Worm (Caenorhabditis elegans): ENCODE data around the gene dbt-1.

DNA sequence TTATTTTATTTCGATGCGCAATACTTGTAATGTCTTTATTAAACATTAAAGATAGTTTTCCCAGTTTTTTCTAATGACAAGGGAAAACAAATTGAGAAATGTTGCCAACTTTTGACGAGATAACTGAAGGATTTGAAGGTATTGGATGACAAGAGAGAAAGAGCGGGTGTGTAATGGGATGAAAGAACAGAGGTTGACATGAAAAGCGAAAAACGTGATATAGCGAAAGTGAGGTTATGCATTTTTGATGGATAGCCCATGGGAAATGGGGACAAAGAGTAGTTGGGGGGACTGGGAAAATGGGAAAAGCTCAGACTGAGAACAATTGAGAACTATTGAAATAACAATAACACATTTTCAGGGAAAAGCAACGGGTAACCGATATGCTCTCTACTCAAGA, 49.8 kb downstream of the dbt-1 start:
- no peak for TF ChIP-seq ama-1 (optimal IDR thresholded peaks at IDR 0.05)
- TF ChIP-seq pha-4 (tag; optimal IDR thresholded peaks at IDR 0.05): no peak
- TF ChIP-seq egl-5 (tag; optimal IDR thresholded peaks at IDR 0.05): no peak
- TF ChIP-seq eor-1 (tag; optimal IDR thresholded peaks at IDR 0.05): no peak
- no peak for TF ChIP-seq snpc-4 (tag; optimal IDR thresholded peaks at IDR 0.05)
- TF ChIP-seq egl-27 (tag; optimal IDR thresholded peaks at IDR 0.05): no peak
- TF ChIP-seq nhr-12 (tag; optimal IDR thresholded peaks at IDR 0.05): no peak
- no peak for TF ChIP-seq fos-1 (tag; optimal IDR thresholded peaks at IDR 0.05)
- no peak for TF ChIP-seq aly-2 (tag; optimal IDR thresholded peaks at IDR 0.05)
- no peak for TF ChIP-seq elt-1 (tag; optimal IDR thresholded peaks at IDR 0.05)
- no peak for TF ChIP-seq mdl-1 (tag; optimal IDR thresholded peaks at IDR 0.05)
- no peak for TF ChIP-seq ceh-16 (tag; optimal IDR thresholded peaks at IDR 0.05)

All from whole organism, L3 larva.